Fruit fly (Drosophila melanogaster) whole organism, prepupa: ENCODE results near the gene ago.

Experiments used
- Blimp-1 ChIP-seq: fragments of 200-800 bp; sonication (Bioruptor generic); optimal IDR thresholded peaks from 3 replicates; lab custom pipeline; 2017; ENCODE audit warnings: missing biosample characterization, missing genetic modification characterization, mild to moderate bottlenecking, moderate library complexity, missing genetic modification reagents
- CG10669 ChIP-seq: fragments of 200-800 bp; sonication (Bioruptor generic); optimal IDR thresholded peaks from 3 replicates; lab custom pipeline; 2018; ENCODE audit warnings: missing biosample characterization, mild to moderate bottlenecking, missing genetic modification characterization, moderate library complexity
- CG11294 ChIP-seq: fragments of 200-800 bp; sonication (Bioruptor generic); IDR thresholded peaks from 2 replicates; pipeline ENCODE4 v1.3.6; 2022; ENCODE audit warnings: missing biosample characterization, missing genetic modification characterization
- CG11762 ChIP-seq: fragments of 200-800 bp; sonication (Bioruptor generic); optimal IDR thresholded peaks from 3 replicates; lab custom pipeline; 2016; ENCODE audit warnings: missing biosample characterization, missing genetic modification characterization; ENCODE audit not compliant: insufficient read depth
- CG11902 ChIP-seq: fragments of 200-800 bp; sonication (Bioruptor generic); optimal IDR thresholded peaks from 3 replicates; lab custom pipeline; 2016; ENCODE audit warnings: missing biosample characterization, missing genetic modification characterization
- CG1621 ChIP-seq: fragments of 200-800 bp; sonication (Bioruptor generic); optimal IDR thresholded peaks from 3 replicates; lab custom pipeline; 2018; ENCODE audit warnings: missing biosample characterization, mild to moderate bottlenecking, missing genetic modification characterization
- CG3032 ChIP-seq: fragments of 200-800 bp; optimal IDR thresholded peaks from 2 replicates; lab custom pipeline; 2019; ENCODE audit warnings: missing biosample characterization, mild to moderate bottlenecking, missing genetic modification characterization, moderate library complexity
- CG32006 ChIP-seq: fragments of 200-800 bp; sonication (Bioruptor generic); optimal IDR thresholded peaks from 3 replicates; lab custom pipeline; 2017; ENCODE audit warnings: missing biosample characterization, mild to moderate bottlenecking, missing genetic modification characterization
- CG34406 ChIP-seq: fragments of 200-800 bp; sonication (Bioruptor generic); optimal IDR thresholded peaks from 3 replicates; lab custom pipeline; 2016; ENCODE audit warnings: missing biosample characterization, missing genetic modification characterization
- CG3919 ChIP-seq: fragments of 200-800 bp; sonication (Bioruptor generic); optimal IDR thresholded peaks from 3 replicates; lab custom pipeline; 2016; ENCODE audit warnings: missing biosample characterization, missing genetic modification characterization
- CG4318 ChIP-seq: fragments of 200-800 bp; sonication (Bioruptor generic); optimal IDR thresholded peaks from 3 replicates; lab custom pipeline; 2017; ENCODE audit warnings: missing biosample characterization, mild to moderate bottlenecking, missing genetic modification characterization
- CG6163 ChIP-seq: fragments of 200-800 bp; sonication (Bioruptor generic); IDR thresholded peaks from 3 replicates; pipeline ENCODE4 v1.3.6; 2022; ENCODE audit warnings: missing biosample characterization, missing genetic modification characterization
- CG6276 ChIP-seq: fragments of 200-800 bp; sonication (Bioruptor generic); optimal IDR thresholded peaks from 2 replicates; lab custom pipeline; 2017; ENCODE audit warnings: missing biosample characterization, mild to moderate bottlenecking, missing genetic modification characterization
- CG6792 ChIP-seq: fragments of 200-800 bp; sonication (Bioruptor generic); optimal IDR thresholded peaks from 3 replicates; lab custom pipeline; 2016; ENCODE audit warnings: missing biosample characterization, missing genetic modification characterization
- CG6808 ChIP-seq: fragments of 200-800 bp; sonication (Bioruptor generic); optimal IDR thresholded peaks from 3 replicates; lab custom pipeline; 2017; ENCODE audit warnings: missing biosample characterization, missing genetic modification characterization, mild to moderate bottlenecking, moderate library complexity, missing genetic modification reagents
- CG6854 ChIP-seq: fragments of 200-800 bp; sonication (Bioruptor generic); optimal IDR thresholded peaks from 2 replicates; lab custom pipeline; 2017; ENCODE audit warnings: missing biosample characterization, mild to moderate bottlenecking, missing genetic modification characterization
- CG7368 ChIP-seq: fragments of 200-800 bp; sonication (Bioruptor generic); optimal IDR thresholded peaks from 3 replicates; lab custom pipeline; 2016; ENCODE audit warnings: missing biosample characterization, missing genetic modification characterization
- CG8119 ChIP-seq: fragments of 200-800 bp; sonication (Bioruptor generic); IDR thresholded peaks from 3 replicates; pipeline ENCODE4 v1.3.6; 2022; ENCODE audit warnings: missing biosample characterization, missing genetic modification characterization
- CG8319 ChIP-seq: fragments of 200-800 bp; sonication (Bioruptor generic); optimal IDR thresholded peaks from 3 replicates; lab custom pipeline; 2016; ENCODE audit warnings: missing biosample characterization, missing genetic modification characterization
- CG8632 ChIP-seq: fragments of 200-800 bp; sonication (Bioruptor generic); optimal IDR thresholded peaks from 3 replicates; lab custom pipeline; 2016; ENCODE audit warnings: missing biosample characterization, missing genetic modification characterization
- CG9139 ChIP-seq: fragments of 200-800 bp; sonication (Bioruptor generic); optimal IDR thresholded peaks from 3 replicates; lab custom pipeline; 2017; ENCODE audit warnings: missing biosample characterization, mild to moderate bottlenecking, missing genetic modification characterization
- Eip75B ChIP-seq: fragments of 200-800 bp; sonication (Bioruptor generic); optimal IDR thresholded peaks from 3 replicates; lab custom pipeline; 2016; ENCODE audit warnings: missing biosample characterization, missing genetic modification characterization
- Eip78C ChIP-seq: fragments of 200-800 bp; sonication (Bioruptor generic); peaks from one replicate; lab custom pipeline; 2016; ENCODE audit warnings: missing biosample characterization, missing genetic modification characterization
- Eip93F ChIP-seq: fragments of 200-800 bp; sonication (Bioruptor generic); optimal IDR thresholded peaks from 2 replicates; lab custom pipeline; 2016; ENCODE audit warnings: missing biosample characterization, mild to moderate bottlenecking, missing genetic modification characterization
- Ets21C ChIP-seq: fragments of 200-800 bp; sonication (Bioruptor generic); optimal IDR thresholded peaks from 3 replicates; lab custom pipeline; 2016; ENCODE audit warnings: missing biosample characterization, missing genetic modification characterization
- Ets96B ChIP-seq: fragments of 200-800 bp; optimal IDR thresholded peaks from 2 replicates; lab custom pipeline; 2019; ENCODE audit warnings: missing biosample characterization, mild to moderate bottlenecking, missing genetic modification characterization, moderate library complexity
- Gug ChIP-seq: fragments of 200-800 bp; sonication (Bioruptor generic); IDR thresholded peaks from 2 replicates; pipeline ENCODE4 v1.3.6; 2022; ENCODE audit warnings: missing biosample characterization, missing genetic modification characterization
- Hr38 ChIP-seq: sonication (Bioruptor generic); optimal IDR thresholded peaks from 2 replicates; lab custom pipeline; 2016; ENCODE audit warnings: missing biosample characterization, missing genetic modification characterization
- Hr39 ChIP-seq: fragments of 200-800 bp; sonication (Bioruptor generic); optimal IDR thresholded peaks from 2 replicates; lab custom pipeline; 2016; ENCODE audit warnings: missing biosample characterization, missing genetic modification characterization
- Hr4 ChIP-seq: fragments of 200-800 bp; sonication (Bioruptor generic); optimal IDR thresholded peaks from 3 replicates; lab custom pipeline; 2016; ENCODE audit warnings: missing biosample characterization, missing genetic modification characterization
- Lpt ChIP-seq: fragments of 200-800 bp; sonication (Bioruptor generic); optimal IDR thresholded peaks from 3 replicates; lab custom pipeline; 2016; ENCODE audit warnings: missing biosample characterization, missing genetic modification characterization
- Met ChIP-seq: fragments of 200-800 bp; sonication (Bioruptor generic); optimal IDR thresholded peaks from 3 replicates; lab custom pipeline; 2016; ENCODE audit warnings: missing biosample characterization, missing genetic modification characterization
- OdsH ChIP-seq: fragments of 200-800 bp; sonication (Bioruptor generic); optimal IDR thresholded peaks from 3 replicates; lab custom pipeline; 2016; ENCODE audit warnings: missing biosample characterization, missing genetic modification characterization
- Smox ChIP-seq: fragments of 200-800 bp; sonication (Bioruptor generic); optimal IDR thresholded peaks from 3 replicates; lab custom pipeline; 2016; ENCODE audit warnings: missing biosample characterization, missing genetic modification characterization
- Sox102F ChIP-seq: fragments of 200-800 bp; sonication (Bioruptor generic); optimal IDR thresholded peaks from 2 replicates; lab custom pipeline; 2016; ENCODE audit warnings: missing biosample characterization, mild to moderate bottlenecking, missing genetic modification characterization
- Sox14 ChIP-seq: fragments of 200-800 bp; sonication (Bioruptor generic); optimal IDR thresholded peaks from 3 replicates; lab custom pipeline; 2016; ENCODE audit warnings: missing biosample characterization, missing genetic modification characterization
- Sox15 ChIP-seq: fragments of 200-800 bp; sonication (Bioruptor generic); optimal IDR thresholded peaks from 3 replicates; lab custom pipeline; 2016; ENCODE audit warnings: missing biosample characterization, missing genetic modification characterization
- acj6 ChIP-seq: fragments of 200-800 bp; sonication (Bioruptor generic); optimal IDR thresholded peaks from 3 replicates; lab custom pipeline; 2016; ENCODE audit warnings: missing biosample characterization, missing genetic modification characterization
- cyc ChIP-seq: fragments of 200-800 bp; sonication (Bioruptor generic); optimal IDR thresholded peaks from 3 replicates; lab custom pipeline; 2016; ENCODE audit warnings: missing biosample characterization, missing genetic modification characterization
- dac ChIP-seq: fragments of 200-800 bp; sonication (Bioruptor generic); optimal IDR thresholded peaks from 2 replicates; lab custom pipeline; 2017; ENCODE audit warnings: missing biosample characterization, mild to moderate bottlenecking, missing genetic modification characterization
- dsx ChIP-seq: fragments of 200-800 bp; optimal IDR thresholded peaks from 3 replicates; lab custom pipeline; 2019; ENCODE audit warnings: missing biosample characterization, mild to moderate bottlenecking, missing genetic modification characterization, moderate library complexity; ENCODE audit not compliant: poor library complexity, severe bottlenecking
- fd59A ChIP-seq: fragments of 200-800 bp; sonication (Bioruptor generic); optimal IDR thresholded peaks from 2 replicates; lab custom pipeline; 2017; ENCODE audit warnings: missing biosample characterization, mild to moderate bottlenecking, missing genetic modification characterization, missing genetic modification reagents
- fd85E ChIP-seq: fragments of 200-800 bp; sonication (Bioruptor generic); optimal IDR thresholded peaks from 3 replicates; lab custom pipeline; 2016; ENCODE audit warnings: missing biosample characterization, missing genetic modification characterization
- fkh ChIP-seq: fragments of 200-800 bp; sonication (Bioruptor generic); optimal IDR thresholded peaks from 3 replicates; lab custom pipeline; 2017; ENCODE audit warnings: missing biosample characterization, mild to moderate bottlenecking, missing genetic modification characterization, moderate library complexity
- lz ChIP-seq: fragments of 200-800 bp; sonication (Bioruptor generic); optimal IDR thresholded peaks from 3 replicates; lab custom pipeline; 2016; ENCODE audit warnings: missing biosample characterization, missing genetic modification characterization
- net ChIP-seq: fragments of 200-800 bp; sonication (Bioruptor generic); optimal IDR thresholded peaks from 3 replicates; lab custom pipeline; 2016; ENCODE audit warnings: missing biosample characterization, missing genetic modification characterization
- pdm3 ChIP-seq: fragments of 200-800 bp; sonication (Bioruptor generic); optimal IDR thresholded peaks from 3 replicates; lab custom pipeline; 2016; ENCODE audit warnings: missing biosample characterization, missing genetic modification characterization
- salr ChIP-seq, 2 experiments: fragments of 200-800 bp; sonication (Bioruptor generic); optimal IDR thresholded peaks; 3 replicates each; lab custom pipeline; 2016 to 2018; ENCODE audit warnings: missing biosample characterization in 2 of 2, missing genetic modification characterization in 2 of 2, mild to moderate bottlenecking in 1 of 2
- spab ChIP-seq: fragments of 200-800 bp; sonication (Bioruptor generic); optimal IDR thresholded peaks from 2 replicates; lab custom pipeline; 2017; ENCODE audit warnings: missing biosample characterization, mild to moderate bottlenecking, missing genetic modification characterization, missing genetic modification reagents
- ss ChIP-seq, 2 experiments: fragments of 200-800 bp; sonication (Bioruptor generic); optimal IDR thresholded peaks; 2 replicates in 1 of 2; 3 replicates in 1 of 2; lab custom pipeline; 2017 to 2018; ENCODE audit warnings: mild to moderate bottlenecking in 2 of 2, missing biosample characterization in 2 of 2, missing genetic modification characterization in 2 of 2, moderate library complexity in 1 of 2
- topi ChIP-seq: fragments of 200-800 bp; sonication (Bioruptor generic); optimal IDR thresholded peaks from 3 replicates; lab custom pipeline; 2016; ENCODE audit warnings: missing biosample characterization, missing genetic modification characterization
- vri ChIP-seq: fragments of 200-800 bp; sonication (Bioruptor generic); optimal IDR thresholded peaks from 3 replicates; lab custom pipeline; 2016; ENCODE audit warnings: missing biosample characterization, mild to moderate bottlenecking, missing genetic modification characterization

Gene ago

DNA sequence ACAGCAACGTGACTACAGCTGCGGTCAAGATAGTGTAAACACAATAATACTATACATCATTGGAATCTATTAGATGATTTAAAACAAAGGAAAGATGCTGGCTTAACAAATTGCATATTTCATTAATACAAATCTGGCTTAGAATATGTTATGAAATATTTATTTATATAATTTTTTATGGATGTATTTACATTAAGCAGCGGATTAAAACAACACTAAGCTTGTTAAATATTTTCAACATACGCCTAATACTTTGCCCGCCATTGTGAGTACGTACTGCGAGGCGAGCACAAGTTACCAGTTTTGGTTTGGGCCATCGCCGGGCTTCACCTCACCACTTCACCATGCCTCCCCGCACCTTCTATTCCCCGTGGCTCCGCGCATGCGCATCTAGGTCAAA lies 15.8 kb upstream of the ago start:
- peak; percentile 81 for TF ChIP-seq dsx (GFP tag; lab: Kevin White, UChicago)
- TF ChIP-seq CG6163 (GFP tag; lab: Robert Waterston, UW), result peak; percentile 79
- peak; percentile 58 for TF ChIP-seq Hr4
- peak; percentile 74 for TF ChIP-seq CG9139 (GFP tag; lab: Kevin White, UChicago)
- TF ChIP-seq CG3032 (tag; lab: Kevin White, UChicago), result peak; percentile 83
- peak; percentile 76 for TF ChIP-seq CG34406
- TF ChIP-seq Hr38 (GFP tag; lab: Kevin White, UChicago), result no peak
- TF ChIP-seq Smox (GFP tag; lab: Kevin White, UChicago), result peak; percentile 63
- peak; percentile 66 for TF ChIP-seq CG10669 (GFP tag; lab: Kevin White, UChicago)
- peak; percentile 29; the same call in 1 of the 2 replicates for TF ChIP-seq CG11294 (GFP tag; lab: Robert Waterston, UW)
- TF ChIP-seq CG6854 (GFP tag; lab: Kevin White, UChicago), result peak; percentile 71
- peak; percentile 69 for TF ChIP-seq CG8632 (GFP tag; lab: Kevin White, UChicago)
- peak; percentile 50 for TF ChIP-seq fd85E (GFP tag; lab: Kevin White, UChicago)
- TF ChIP-seq Blimp-1, result peak; percentile 33
- TF ChIP-seq CG8119 (GFP tag; lab: Robert Waterston, UW), result peak; percentile 89
- TF ChIP-seq Gug (GFP tag; lab: Robert Waterston, UW), result peak; percentile 45
- peak; percentile 48 for TF ChIP-seq lz
- TF ChIP-seq CG3919, result peak; percentile 78
- TF ChIP-seq fkh (GFP tag; lab: Kevin White, UChicago), result no peak
- peak; percentile 94 for TF ChIP-seq Eip78C (GFP tag; lab: Kevin White, UChicago)
- peak; percentile 30 for TF ChIP-seq Sox14 (GFP tag; lab: Kevin White, UChicago)
- TF ChIP-seq cyc (GFP tag; lab: Kevin White, UChicago), result peak; percentile 51
- TF ChIP-seq Eip75B (GFP tag; lab: Kevin White, UChicago), result peak; percentile 46
- TF ChIP-seq Lpt (GFP tag; lab: Kevin White, UChicago), result peak; percentile 74
- TF ChIP-seq CG4318 (GFP tag; lab: Kevin White, UChicago), result peak; percentile 70
- TF ChIP-seq CG6276 (GFP tag; lab: Kevin White, UChicago), result peak; percentile 80
- TF ChIP-seq spab (GFP tag; lab: Kevin White, UChicago), result peak; percentile 73
- peak; percentile 64 for TF ChIP-seq topi (GFP tag; lab: Kevin White, UChicago)
- TF ChIP-seq dac (GFP tag; lab: Kevin White, UChicago), result peak; percentile 13
- peak; percentile 30 for TF ChIP-seq Hr39 (GFP tag; lab: Kevin White, UChicago)
- TF ChIP-seq net, result peak; percentile 70
- TF ChIP-seq Sox15, result peak; percentile 37
- peak; percentile 78 for TF ChIP-seq Ets96B (tag; lab: Kevin White, UChicago)
- peak; percentile 12 for TF ChIP-seq Ets21C
- TF ChIP-seq CG7368 (GFP tag; lab: Kevin White, UChicago), result peak; percentile 51
- TF ChIP-seq CG8319 (GFP tag; lab: Kevin White, UChicago), result peak; percentile 39
- TF ChIP-seq CG32006 (GFP tag; lab: Kevin White, UChicago), result peak; percentile 90
- TF ChIP-seq CG11902 (GFP tag; lab: Kevin White, UChicago), result peak; percentile 38
- TF ChIP-seq Eip93F (GFP tag; lab: Kevin White, UChicago), result peak; percentile 12
- TF ChIP-seq CG6792 (GFP tag; lab: Kevin White, UChicago), result peak; percentile 73
- TF ChIP-seq pdm3 (GFP tag; lab: Kevin White, UChicago), result peak; percentile 59
- peak; percentile 15 to 70 for TF ChIP-seq salr (GFP tag; optimal IDR thresholded peaks at IDR 0.05; lab: Kevin White, UChicago)
- peak; percentile 56 for TF ChIP-seq CG1621 (tag; lab: Kevin White, UChicago)
- TF ChIP-seq fd59A (GFP tag; lab: Kevin White, UChicago), result peak; percentile 58
- peak; percentile 77 for TF ChIP-seq ss (GFP tag; optimal IDR thresholded peaks at IDR 0.05; lab: Kevin White, UChicago)
- peak; percentile 66 for TF ChIP-seq vri (GFP tag; lab: Kevin White, UChicago)
- peak; percentile 76 for TF ChIP-seq acj6 (GFP tag; lab: Kevin White, UChicago)
- peak; percentile 62 for TF ChIP-seq CG11762 (GFP tag; lab: Kevin White, UChicago)
- peak; percentile 79 for TF ChIP-seq CG6808 (GFP tag; lab: Kevin White, UChicago)
- peak; percentile 77 for TF ChIP-seq Met (GFP tag; lab: Kevin White, UChicago)
- TF ChIP-seq OdsH, result peak; percentile 79
- TF ChIP-seq Sox102F (GFP tag; lab: Kevin White, UChicago), result peak; percentile 70
